Worm (Caenorhabditis elegans) whole organism, L4 larva: ENCODE data around the gene B0361.9.

Experiments
- F26F4.8 ChIP-seq: fragments of 200-800 bp; sonication (Bioruptor generic); conservative IDR thresholded peaks from 2 replicates; pipeline ENCODE4 v1.3.6; 2022; ENCODE audit warnings: missing genetic modification characterization, missing compliant biosample characterization
- F37D6.2 ChIP-seq: sonication (generic microtip); optimal IDR thresholded peaks from 2 replicates; lab custom pipeline; 2016; ENCODE audit warnings: mild to moderate bottlenecking, missing genetic modification characterization, missing compliant biosample characterization
- R02D3.7 ChIP-seq: fragments of 150-350 bp; sonication (generic microtip); optimal IDR thresholded peaks from 3 replicates; lab custom pipeline; 2014; ENCODE audit warnings: missing biosample characterization, missing genetic modification characterization
- Y105C5A.15 ChIP-seq: fragments of 200-800 bp; sonication (Bioruptor generic); IDR thresholded peaks from 2 replicates; pipeline ENCODE4 v1.3.6; 2022; ENCODE audit warnings: missing genetic modification characterization, missing compliant biosample characterization
- aha-1 ChIP-seq: fragments of 150-350 bp; peaks from one replicate; lab custom pipeline; 2014; ENCODE audit warnings: missing biosample characterization, missing genetic modification characterization
- ceh-28 ChIP-seq: fragments of 150-350 bp; optimal IDR thresholded peaks from 2 replicates; lab custom pipeline; 2014; ENCODE audit warnings: missing biosample characterization, missing genetic modification reagents, missing genetic modification characterization
- ceh-32 ChIP-seq: sonication (generic microtip); optimal IDR thresholded peaks from 2 replicates; lab custom pipeline; 2016; ENCODE audit warnings: mild to moderate bottlenecking, missing genetic modification characterization, missing compliant biosample characterization; ENCODE audit not compliant: poor library complexity
- cey-2 ChIP-seq: sonication (generic microtip); optimal IDR thresholded peaks from 3 replicates; lab custom pipeline; 2017; ENCODE audit warnings: missing genetic modification characterization, mild to moderate bottlenecking, missing compliant biosample characterization, antibody characterized with exemption, borderline replicate concordance; ENCODE audit not compliant: insufficient read depth
- daf-16 ChIP-seq, 3 experiments: sonication (generic microtip); optimal IDR thresholded peaks; 2 replicates each; lab custom pipeline; 2016 to 2017; ENCODE audit warnings: missing genetic modification characterization in 3 of 3, missing genetic modification reagents in 3 of 3, mild to moderate bottlenecking in 2 of 3, missing compliant biosample characterization in 2 of 3, missing biosample characterization in 1 of 3, moderate library complexity in 1 of 3
- daf-19 ChIP-seq: fragments of 200-800 bp; sonication (Bioruptor generic); conservative IDR thresholded peaks from 2 replicates; pipeline ENCODE4 v1.3.6; 2022; ENCODE audit warnings: missing genetic modification characterization, missing compliant biosample characterization
- dmd-6 ChIP-seq: fragments of 200-800 bp; sonication (Bioruptor generic); IDR thresholded peaks from 2 replicates; pipeline ENCODE4 v1.3.6; 2022; ENCODE audit warnings: missing genetic modification reagents, missing genetic modification characterization, missing compliant biosample characterization
- duxl-1 ChIP-seq: sonication (generic microtip); optimal IDR thresholded peaks from 2 replicates; lab custom pipeline; 2016; ENCODE audit warnings: mild to moderate bottlenecking, missing genetic modification characterization, moderate library complexity, missing compliant biosample characterization; ENCODE audit not compliant: poor library complexity
- dve-1 ChIP-seq: sonication (generic microtip); optimal IDR thresholded peaks from 2 replicates; lab custom pipeline; 2017; ENCODE audit warnings: antibody characterized with exemption, mild to moderate bottlenecking, missing genetic modification characterization, missing compliant biosample characterization; ENCODE audit not compliant: insufficient read depth
- hif-1 ChIP-seq, 2 experiments: sonication (generic microtip); optimal IDR thresholded peaks; 2 replicates each; lab custom pipeline; 2016 to 2017; ENCODE audit warnings: missing compliant biosample characterization in 2 of 2, missing genetic modification characterization in 2 of 2, missing genetic modification reagents in 2 of 2, missing genotype in 2 of 2, mild to moderate bottlenecking in 1 of 2
- hlh-11 ChIP-seq: fragments of 200-800 bp; sonication (Bioruptor generic); optimal IDR thresholded peaks from 2 replicates; lab custom pipeline; 2018; ENCODE audit warnings: mild to moderate bottlenecking, missing genetic modification characterization, missing compliant biosample characterization
- hlh-30 ChIP-seq: sonication (generic microtip); optimal IDR thresholded peaks from 2 replicates; lab custom pipeline; 2017; ENCODE audit warnings: antibody characterized with exemption, mild to moderate bottlenecking, missing genetic modification characterization, missing compliant biosample characterization; ENCODE audit not compliant: insufficient read depth
- jun-1 ChIP-seq: fragments of 150-350 bp; optimal IDR thresholded peaks from 2 replicates; lab custom pipeline; 2014; ENCODE audit warnings: missing biosample characterization, missing genetic modification reagents, missing genetic modification characterization
- lim-7 ChIP-seq: fragments of 200-800 bp; sonication (Bioruptor generic); IDR thresholded peaks from 2 replicates; pipeline ENCODE4 v1.3.6; 2022; ENCODE audit warnings: missing genetic modification characterization, missing compliant biosample characterization
- lsy-2 ChIP-seq, 2 experiments: fragments of 150-350 bp in 1 of 2; sonication (generic microtip) in 1 of 2; optimal IDR thresholded peaks; 2 replicates each; lab custom pipeline; 2014 to 2017; ENCODE audit warnings: missing biosample characterization in 2 of 2, missing genetic modification characterization in 2 of 2
- nhr-28 ChIP-seq: fragments of 150-350 bp; optimal IDR thresholded peaks from 2 replicates; lab custom pipeline; 2014; ENCODE audit warnings: missing biosample characterization, missing genetic modification characterization
- nhr-42 ChIP-seq: fragments of 200-800 bp; sonication (Bioruptor generic); IDR thresholded peaks from 2 replicates; pipeline ENCODE4 v1.3.6; 2022; ENCODE audit warnings: missing genetic modification characterization, missing compliant biosample characterization
- php-3 ChIP-seq: fragments of 200-800 bp; sonication (Bioruptor generic); IDR thresholded peaks from 2 replicates; pipeline ENCODE4 v1.3.6; 2022; ENCODE audit warnings: missing genetic modification reagents, missing genetic modification characterization, missing compliant biosample characterization
- pqm-1 ChIP-seq: sonication (generic microtip); optimal IDR thresholded peaks from 2 replicates; lab custom pipeline; 2017; ENCODE audit warnings: missing biosample characterization, missing genetic modification characterization
- tag-97 ChIP-seq: fragments of 200-800 bp; sonication (Bioruptor generic); IDR thresholded peaks from 2 replicates; pipeline ENCODE4 v1.3.6; 2022; ENCODE audit warnings: missing genetic modification characterization, missing compliant biosample characterization
- tra-1 ChIP-seq: fragments of 200-800 bp; sonication (Bioruptor generic); IDR thresholded peaks from 2 replicates; pipeline ENCODE4 v1.3.6; 2022; ENCODE audit warnings: missing genetic modification reagents, missing genetic modification characterization, missing compliant biosample characterization
- unc-130 ChIP-seq: sonication (generic microtip); optimal IDR thresholded peaks from 2 replicates; lab custom pipeline; 2016; ENCODE audit warnings: missing genetic modification reagents, missing genetic modification characterization, missing compliant biosample characterization
- unc-62 ChIP-seq, 3 experiments: fragments of 150-350 bp in 1 of 3; sonication (generic microtip); optimal IDR thresholded peaks in 2 of 3; peaks in 1 of 3; 1 replicate in 1 of 3; 2 replicates in 2 of 3; lab custom pipeline; 2014 to 2017; ENCODE audit warnings: missing biosample characterization in 3 of 3, missing genetic modification characterization in 3 of 3, missing genetic modification reagents in 3 of 3, missing genotype in 1 of 3
- ztf-7 ChIP-seq: fragments of 150-350 bp; optimal IDR thresholded peaks from 2 replicates; lab custom pipeline; 2014; ENCODE audit warnings: missing biosample characterization, missing genetic modification characterization

B0361.9 gene

ce11 chrIII:7314927-7315547 lies 15.6 kb upstream of the B0361.9 start, which contains the start of gene nspg-6:
Gene nspg-6 (minus strand): TSS chrIII:7314977.
- TF ChIP-seq dve-1 (tag; lab: Kevin White, UChicago) (peak; percentile 39), nhr-42 (GFP tag; lab: Robert Waterston, UW) (no peak), daf-16 (GFP tag; optimal IDR thresholded peaks at IDR 0.05; lab: Kevin White, UChicago) (no peak), daf-16 (tag; optimal IDR thresholded peaks at IDR 0.05; lab: Kevin White, UChicago) (peak; percentile 48), pqm-1 (peak; percentile 97), dmd-6 (GFP tag; lab: Robert Waterston, UW) (peak; percentile 66), Y105C5A.15 (no peak), nhr-28 (tag; lab: Kevin White, UChicago) (peak; percentile 77), php-3 (GFP tag; lab: Robert Waterston, UW) (peak; percentile 70; the same call in 1 of the 2 replicates), ztf-7 (tag; lab: Kevin White, UChicago) (no peak), hlh-11 (tag; lab: Kevin White, UChicago) (peak; percentile 30)

DNA sequence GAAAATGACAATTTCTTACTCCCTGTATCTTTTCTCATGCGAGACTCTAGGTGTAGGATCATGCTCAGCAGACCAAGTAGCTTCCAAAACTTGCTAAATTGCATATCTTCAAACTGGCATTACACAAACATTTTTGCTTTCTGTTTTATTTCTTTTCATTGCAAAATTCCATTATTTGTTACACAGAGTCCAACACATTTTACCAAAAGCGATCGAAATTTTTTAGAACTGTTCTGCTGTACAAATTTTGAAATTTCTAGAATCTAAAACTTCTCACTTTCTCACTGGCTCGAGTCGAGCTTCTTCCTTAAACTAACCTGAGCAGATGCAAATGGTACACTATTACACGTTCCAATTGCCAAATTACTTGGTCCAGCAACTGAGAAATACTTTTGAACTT lies 15.0 kb upstream of the B0361.9 start:
- no peak for TF ChIP-seq tra-1 (GFP tag; lab: Robert Waterston, UW)
- TF ChIP-seq tag-97 (GFP tag; lab: Robert Waterston, UW) = no peak
- no peak for TF ChIP-seq jun-1 (tag; lab: Kevin White, UChicago)
- peak; percentile 93 for TF ChIP-seq aha-1
- no peak for TF ChIP-seq daf-19
- TF ChIP-seq hif-1 (tag; optimal IDR thresholded peaks at IDR 0.05; lab: Kevin White, UChicago) = no peak
- TF ChIP-seq, all 104 proteins: peak for 1

ce11 chrIII:7310662-7311340 lies 11.4 kb upstream of the B0361.9 start, which contains the start of the genes F56C9.6 and F56C9.3:
Gene F56C9.6 (minus strand): TSS chrIII:7310773.
Gene F56C9.3 (plus strand): TSS chrIII:7311290.
- peak; percentile 20 for TF ChIP-seq unc-130
- TF ChIP-seq ceh-32 (tag; lab: Kevin White, UChicago) = no peak

DNA sequence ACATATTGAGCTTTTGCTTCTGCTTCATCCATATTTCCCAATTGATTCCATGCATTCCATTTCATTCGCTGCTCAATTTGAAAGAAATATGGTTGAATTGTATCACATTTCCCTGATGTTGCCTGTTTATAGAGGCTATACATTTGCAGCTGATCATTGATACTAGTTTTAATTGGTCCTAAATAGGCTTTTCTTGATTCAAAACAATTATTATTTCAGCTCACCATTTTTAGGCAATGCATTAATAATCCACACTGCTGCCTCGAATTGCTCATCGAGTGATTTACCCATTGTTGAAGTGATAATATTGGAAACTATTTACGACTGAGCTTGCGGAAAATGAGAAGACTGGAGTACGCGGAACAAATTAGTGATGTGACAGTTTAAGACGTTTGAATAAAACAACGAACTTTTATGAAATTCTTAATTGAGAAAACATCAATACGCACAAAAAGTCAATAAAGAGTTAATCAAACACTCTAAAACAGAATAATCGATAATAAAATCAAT lies 9.2 kb upstream of the B0361.9 start, which contains the start of gene acbp-4:
acbp-4 (minus strand) TSS at position 510 of the 510 bp plus-strand sequence.
- TF ChIP-seq lim-7 (GFP tag; lab: Robert Waterston, UW) (no peak), aha-1 (no peak), lsy-2 (tag; optimal IDR thresholded peaks at IDR 0.05; lab: Kevin White, UChicago) (no peak), unc-62 (GFP tag; optimal IDR thresholded peaks at IDR 0.05 in 1 of 2; lab: Kevin White, UChicago) (peak in 1 of 2 experiments; percentile 60), unc-62 (tag; optimal IDR thresholded peaks at IDR 0.05; lab: Kevin White, UChicago) (no peak), ceh-28 (tag; lab: Kevin White, UChicago) (peak; percentile 38), F26F4.8 (GFP tag; lab: Robert Waterston, UW) (no peak), duxl-1 (no peak), unc-130 (no peak), R02D3.7 (tag; lab: Kevin White, UChicago) (no peak)

- TF ChIP-seq cey-2 = no peak
- TF ChIP-seq hlh-30 (tag; lab: Kevin White, UChicago) = peak; percentile 57
- TF ChIP-seq F37D6.2 = no peak
- peak; percentile 31 for TF ChIP-seq hlh-11 (tag; lab: Kevin White, UChicago)
- TF ChIP-seq nhr-28 (tag; lab: Kevin White, UChicago) = peak; percentile 72
- TF ChIP-seq aha-1 = peak; percentile 24
- peak in 1 of 2 experiments; percentile 43 for TF ChIP-seq unc-62 (GFP tag; optimal IDR thresholded peaks at IDR 0.05 in 1 of 2; lab: Kevin White, UChicago)
- no peak for TF ChIP-seq unc-62 (tag; optimal IDR thresholded peaks at IDR 0.05; lab: Kevin White, UChicago)
Measured at ce11 chrIII:7305649-7305977, 6.2 kb upstream of the B0361.9 start.
